Fruit fly (Drosophila melanogaster) whole organism, wandering third instar larva: ENCODE results near the gene Ucp4C.

ENCODE experiments used
- Abd-B ChIP-seq: fragments of >200 bp; optimal IDR thresholded peaks from 2 replicates; lab custom pipeline; 2017; ENCODE audit warnings: missing biosample characterization, missing genetic modification characterization
- CG32264 ChIP-seq: fragments of 200-800 bp; sonication (Bioruptor generic); optimal IDR thresholded peaks from 2 replicates; lab custom pipeline; 2016; ENCODE audit warnings: missing biosample characterization, missing genetic modification characterization
- CG9705 ChIP-seq: fragments of 200-800 bp; sonication (Bioruptor generic); optimal IDR thresholded peaks from 2 replicates; lab custom pipeline; 2018; ENCODE audit warnings: missing biosample characterization, mild to moderate bottlenecking, missing genetic modification characterization
- CrebA ChIP-seq: fragments of 200-800 bp; sonication (Bioruptor generic); optimal IDR thresholded peaks from 2 replicates; lab custom pipeline; 2016; ENCODE audit warnings: missing biosample characterization, mild to moderate bottlenecking, missing genetic modification characterization, borderline replicate concordance
- Dif ChIP-seq: fragments of 200-275, 200-300 bp; sonication (Bioruptor generic); optimal IDR thresholded peaks from 2 replicates; lab custom pipeline; 2018; ENCODE audit warnings: missing biosample characterization, missing genetic modification characterization; ENCODE audit not compliant: partially characterized antibody
- GATAd ChIP-seq: sonication (Bioruptor generic); optimal IDR thresholded peaks from 2 replicates; lab custom pipeline; 2016; ENCODE audit warnings: missing biosample characterization, missing genetic modification characterization
- HLH106 ChIP-seq: fragments of 200-800 bp; optimal IDR thresholded peaks from 3 replicates; lab custom pipeline; 2019; ENCODE audit warnings: missing biosample characterization, mild to moderate bottlenecking, missing genetic modification characterization, moderate library complexity
- Hnf4 ChIP-seq: fragments of 200-800 bp; sonication (Bioruptor generic); optimal IDR thresholded peaks from 2 replicates; lab custom pipeline; 2016; ENCODE audit warnings: missing biosample characterization, mild to moderate bottlenecking, missing genetic modification characterization
- Hr83 ChIP-seq: fragments of 200-300 bp; sonication (Bioruptor generic); optimal IDR thresholded peaks from 2 replicates; lab custom pipeline; 2016; ENCODE audit warnings: missing biosample characterization, mild to moderate bottlenecking, missing genetic modification characterization, moderate library complexity; ENCODE audit not compliant: poor library complexity, severe bottlenecking
- Jra ChIP-seq: sonication (Bioruptor generic); optimal IDR thresholded peaks from 2 replicates; lab custom pipeline; 2016; ENCODE audit warnings: missing biosample characterization, missing genetic modification characterization
- Mio ChIP-seq: sonication (Bioruptor generic); optimal IDR thresholded peaks from 2 replicates; lab custom pipeline; 2016; ENCODE audit warnings: missing biosample characterization, missing genetic modification characterization
- N ChIP-seq: fragments of >200 bp; optimal IDR thresholded peaks from 2 replicates; lab custom pipeline; 2018; ENCODE audit warnings: missing biosample characterization, missing external identifiers, missing genetic modification characterization
- OdsH ChIP-seq: fragments of 200-800 bp; sonication (Bioruptor generic); optimal IDR thresholded peaks from 2 replicates; lab custom pipeline; 2016; ENCODE audit warnings: missing biosample characterization, mild to moderate bottlenecking, missing genetic modification characterization
- Sp1 ChIP-seq: fragments of 200-800 bp; sonication (Bioruptor generic); optimal IDR thresholded peaks from 3 replicates; lab custom pipeline; 2019; ENCODE audit warnings: missing biosample characterization, mild to moderate bottlenecking, missing genetic modification characterization, moderate library complexity
- Vsx2 ChIP-seq: fragments of 200-300, 225-300 bp; sonication (Bioruptor generic); optimal IDR thresholded peaks from 2 replicates; lab custom pipeline; 2018; ENCODE audit warnings: missing biosample characterization, missing genetic modification characterization; ENCODE audit not compliant: partially characterized antibody
- br ChIP-seq: fragments of 200-800 bp; sonication (Bioruptor generic); optimal IDR thresholded peaks from 2 replicates; lab custom pipeline; 2016; ENCODE audit warnings: missing biosample characterization, missing genetic modification characterization
- brk ChIP-seq: fragments of 200-800 bp; sonication (Bioruptor generic); optimal IDR thresholded peaks from 2 replicates; lab custom pipeline; 2016; ENCODE audit warnings: missing biosample characterization, mild to moderate bottlenecking, missing genetic modification characterization
- dl ChIP-seq, 2 experiments: fragments of 175-275, 200-275 bp in 1 of 2; fragments of 200-275 bp in 1 of 2; sonication (Bioruptor generic); optimal IDR thresholded peaks; lab custom pipeline; 2018; ENCODE audit warnings: mild to moderate bottlenecking in 2 of 2, missing biosample characterization in 2 of 2, missing genetic modification characterization in 2 of 2, moderate library complexity in 2 of 2; ENCODE audit not compliant: partially characterized antibody in 2 of 2, insufficient read depth in 1 of 2
- dmrt93B ChIP-seq: fragments of 200-800 bp; sonication (Bioruptor generic); optimal IDR thresholded peaks from 2 replicates; lab custom pipeline; 2018; ENCODE audit warnings: missing biosample characterization, mild to moderate bottlenecking, missing genetic modification characterization
- dsf ChIP-seq: sonication (Bioruptor generic); optimal IDR thresholded peaks from 2 replicates; lab custom pipeline; 2016; ENCODE audit warnings: missing biosample characterization, missing genetic modification characterization, borderline replicate concordance
- ey ChIP-seq: fragments of 200-800 bp; sonication (Bioruptor generic); optimal IDR thresholded peaks from 2 replicates; lab custom pipeline; 2016; ENCODE audit warnings: missing biosample characterization, missing genetic modification characterization
- foxo ChIP-seq, 2 experiments: fragments of 200-800 bp; sonication (Bioruptor generic); optimal IDR thresholded peaks; 2 replicates in 1 of 2; 3 replicates in 1 of 2; lab custom pipeline; 2016 to 2017; ENCODE audit warnings: missing biosample characterization in 2 of 2, missing genetic modification characterization in 2 of 2
- h ChIP-seq: fragments of 200-800 bp; sonication (Bioruptor generic); optimal IDR thresholded peaks from 3 replicates; lab custom pipeline; 2016; ENCODE audit warnings: missing biosample characterization, mild to moderate bottlenecking, missing genetic modification characterization
- lola ChIP-seq: fragments of >200 bp; optimal IDR thresholded peaks from 2 replicates; lab custom pipeline; 2017; ENCODE audit warnings: missing biosample characterization, missing genetic modification characterization
- psq ChIP-seq: fragments of 200-800 bp; sonication (Bioruptor generic); optimal IDR thresholded peaks from 3 replicates; lab custom pipeline; 2017; ENCODE audit warnings: missing biosample characterization, mild to moderate bottlenecking, missing genetic modification characterization, moderate library complexity
- rgr ChIP-seq: fragments of 200-800 bp; sonication (Bioruptor generic); optimal IDR thresholded peaks from 3 replicates; lab custom pipeline; 2016; ENCODE audit warnings: missing biosample characterization, mild to moderate bottlenecking, missing genetic modification characterization
- sage ChIP-seq: fragments of 200-800 bp; sonication (Bioruptor generic); optimal IDR thresholded peaks from 2 replicates; lab custom pipeline; 2016; ENCODE audit warnings: missing biosample characterization, mild to moderate bottlenecking, missing genetic modification characterization
- sv ChIP-seq: fragments of 200-800 bp; sonication (Bioruptor generic); optimal IDR thresholded peaks from 3 replicates; lab custom pipeline; 2016; ENCODE audit warnings: missing biosample characterization, missing genetic modification characterization
- tai ChIP-seq: sonication (Bioruptor generic); optimal IDR thresholded peaks from 2 replicates; lab custom pipeline; 2016; ENCODE audit warnings: missing biosample characterization, missing genetic modification characterization
- usp ChIP-seq: fragments of >200 bp; optimal IDR thresholded peaks from 2 replicates; lab custom pipeline; 2017; ENCODE audit warnings: missing biosample characterization, missing genetic modification characterization
- woc ChIP-seq: sonication (Bioruptor generic); optimal IDR thresholded peaks from 2 replicates; lab custom pipeline; 2016; ENCODE audit warnings: missing biosample characterization, mild to moderate bottlenecking, missing genetic modification characterization

Gene Ucp4C

dm6 chr2L:5948775-5949526 is 19.4 kb upstream of the Ucp4C start, which contains the start of gene CG9044:
Gene CG9044, plus strand, starts transcription at chr2L:5949450.
- TF ChIP-seq OdsH = peak; percentile 32
- TF ChIP-seq Dif (GFP tag; lab: Kevin White, UChicago) = no peak
- peak; percentile 76 for TF ChIP-seq dsf
- peak; percentile 35 for TF ChIP-seq GATAd (GFP tag; lab: Kevin White, UChicago)
- peak; percentile 71 for TF ChIP-seq HLH106 (tag; lab: Kevin White, UChicago)
- peak; percentile 77 for TF ChIP-seq h (GFP tag; lab: Kevin White, UChicago)
- TF ChIP-seq woc (GFP tag; lab: Kevin White, UChicago) = peak; percentile 92
- peak; percentile 38 for TF ChIP-seq Hr83 (GFP tag; lab: Kevin White, UChicago)
- TF ChIP-seq Jra (GFP tag; lab: Kevin White, UChicago) = peak; percentile 49
- TF ChIP-seq ey = peak; percentile 70
- peak; percentile 35 for TF ChIP-seq CG9705
- no peak for TF ChIP-seq br (GFP tag; lab: Kevin White, UChicago)
- no peak for TF ChIP-seq Abd-B (GFP tag; lab: Kevin White, UChicago)
- peak; percentile 54 for TF ChIP-seq psq

dm6 chr2L:5956153-5956552 is 12.2 kb upstream of the Ucp4C start, which contains the start of gene CG13999:
Gene CG13999, minus strand, starts transcription at chr2L:5956466.
- TF ChIP-seq ey (no peak), woc (GFP tag; lab: Kevin White, UChicago) (no peak), tai (GFP tag; lab: Kevin White, UChicago) (no peak), sv (GFP tag; lab: Kevin White, UChicago) (no peak), foxo (GFP tag; optimal IDR thresholded peaks at IDR 0.05; lab: Kevin White, UChicago) (no peak), rgr (GFP tag; lab: Kevin White, UChicago) (no peak), Mio (GFP tag; lab: Kevin White, UChicago) (no peak), sage (GFP tag; lab: Kevin White, UChicago) (no peak), OdsH (no peak), HLH106 (tag; lab: Kevin White, UChicago) (no peak), lola (GFP tag; lab: Kevin White, UChicago) (no peak), GATAd (GFP tag; lab: Kevin White, UChicago) (no peak), Hr83 (GFP tag; lab: Kevin White, UChicago) (no peak), dmrt93B (GFP tag; lab: Kevin White, UChicago) (no peak), CG9705 (no peak), Dif (GFP tag; lab: Kevin White, UChicago) (no peak), CG32264 (GFP tag; lab: Kevin White, UChicago) (no peak)

dm6 chr2L:5956706-5957105 is 11.7 kb upstream of the Ucp4C start, which contains the start of the genes CG13998 and Vm26Ab:
Gene CG13998, minus strand, starts transcription at chr2L:5956819.
Gene Vm26Ab, plus strand, starts transcription at chr2L:5957004.
- no peak for TF ChIP-seq Hr83 (GFP tag; lab: Kevin White, UChicago)
- no peak for TF ChIP-seq psq
- TF ChIP-seq CrebA (GFP tag; lab: Kevin White, UChicago) = no peak
- no peak for TF ChIP-seq brk (GFP tag; lab: Kevin White, UChicago)
- TF ChIP-seq h (GFP tag; lab: Kevin White, UChicago) = no peak
- no peak for TF ChIP-seq woc (GFP tag; lab: Kevin White, UChicago)
- TF ChIP-seq usp = no peak
- TF ChIP-seq rgr (GFP tag; lab: Kevin White, UChicago) = no peak
- TF ChIP-seq lola (GFP tag; lab: Kevin White, UChicago) = no peak
- TF ChIP-seq Mio (GFP tag; lab: Kevin White, UChicago) = no peak
- TF ChIP-seq CG32264 (GFP tag; lab: Kevin White, UChicago) = no peak
- no peak for TF ChIP-seq N (GFP tag; lab: Kevin White, UChicago)
- no peak for TF ChIP-seq Sp1 (GFP tag; lab: Kevin White, UChicago)
- no peak for TF ChIP-seq ey
- TF ChIP-seq Hnf4 (GFP tag; lab: Kevin White, UChicago) = no peak
- no peak for TF ChIP-seq Vsx2 (GFP tag; lab: Kevin White, UChicago)
- no peak for TF ChIP-seq GATAd (GFP tag; lab: Kevin White, UChicago)
- no peak for TF ChIP-seq CG9705
- no peak for TF ChIP-seq dl (GFP tag; optimal IDR thresholded peaks at IDR 0.05; lab: Kevin White, UChicago; ENCODE audit: insufficient read depth in 1 of 2, partially characterized antibody in 2 of 2)
- no peak for TF ChIP-seq HLH106 (tag; lab: Kevin White, UChicago)
